Fruit fly (Drosophila melanogaster): Measurements from ENCODE around the gene CG14518.

The CG14518 gene

dm6 chr3R:29027122-29027521 lies 2.4 kb downstream of the CG14518 start, which contains the start of the genes eIF4E6 and CG1951 (continued):
- TF ChIP-seq ato (GFP tag; IDR thresholded peaks at IDR 0.05; ENCODE audit: partially characterized antibody) (peak; percentile 88), CG17802 (tag; optimal IDR thresholded peaks at IDR 0.05) (no peak), CG10267 (tag; optimal IDR thresholded peaks at IDR 0.05) (peak; percentile 19), trem (tag; optimal IDR thresholded peaks at IDR 0.05) (peak; percentile 47), stwl (tag; optimal IDR thresholded peaks at IDR 0.05) (peak; percentile 87)

DNA sequence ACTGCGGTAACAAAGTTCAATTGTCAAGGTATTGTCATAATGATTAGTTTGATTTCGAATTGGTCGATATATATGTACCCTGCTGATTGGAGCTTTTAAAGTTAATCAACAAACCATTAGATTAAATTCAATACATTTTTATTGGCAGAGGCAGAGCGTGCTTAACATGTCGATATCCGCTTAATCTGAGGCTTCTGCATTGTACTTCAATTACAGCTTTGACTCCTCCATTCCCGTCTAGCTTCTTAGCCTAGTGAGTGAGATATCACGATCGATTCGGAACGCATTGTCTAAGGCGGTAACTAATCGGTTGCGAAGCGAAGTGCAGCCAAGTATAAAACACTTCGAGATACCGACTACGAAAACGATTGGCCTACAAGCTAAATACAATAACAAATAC lies 7.8 kb downstream of the CG14518 start, which contains the start of gene Ssl2:
TSS of gene Ssl2 (minus strand) at position 101 of the 400 bp plus-strand sequence.
- TF ChIP-seq prd (optimal IDR thresholded peaks at IDR 0.05): no peak
- no peak for TF ChIP-seq prd (GFP tag; IDR thresholded peaks at IDR 0.05)
- no peak for TF ChIP-seq BtbVII (GFP tag; optimal IDR thresholded peaks at IDR 0.05)
- TF ChIP-seq dpn (GFP tag; optimal IDR thresholded peaks at IDR 0.05): no peak
- TF ChIP-seq Atf3 (GFP tag; optimal IDR thresholded peaks at IDR 0.05): no peak
- TF ChIP-seq CG32767 (GFP tag; IDR thresholded peaks at IDR 0.05): no peak
- no peak for TF ChIP-seq Mad (GFP tag; optimal IDR thresholded peaks at IDR 0.05)
- no peak for TF ChIP-seq ATbp (GFP tag; optimal IDR thresholded peaks at IDR 0.05)
- TF ChIP-seq CG2202 (tag; optimal IDR thresholded peaks at IDR 0.05): no peak
- no peak for TF ChIP-seq z (GFP tag; IDR thresholded peaks at IDR 0.05)
- TF ChIP-seq Dip3 (GFP tag; optimal IDR thresholded peaks at IDR 0.05): no peak
- no peak for TF ChIP-seq CG13424 (tag; optimal IDR thresholded peaks at IDR 0.05)
- no peak for TF ChIP-seq cwo (GFP tag; optimal IDR thresholded peaks at IDR 0.05)
- no peak for TF ChIP-seq MBD-R2 (GFP tag; IDR thresholded peaks at IDR 0.05)

DNA sequence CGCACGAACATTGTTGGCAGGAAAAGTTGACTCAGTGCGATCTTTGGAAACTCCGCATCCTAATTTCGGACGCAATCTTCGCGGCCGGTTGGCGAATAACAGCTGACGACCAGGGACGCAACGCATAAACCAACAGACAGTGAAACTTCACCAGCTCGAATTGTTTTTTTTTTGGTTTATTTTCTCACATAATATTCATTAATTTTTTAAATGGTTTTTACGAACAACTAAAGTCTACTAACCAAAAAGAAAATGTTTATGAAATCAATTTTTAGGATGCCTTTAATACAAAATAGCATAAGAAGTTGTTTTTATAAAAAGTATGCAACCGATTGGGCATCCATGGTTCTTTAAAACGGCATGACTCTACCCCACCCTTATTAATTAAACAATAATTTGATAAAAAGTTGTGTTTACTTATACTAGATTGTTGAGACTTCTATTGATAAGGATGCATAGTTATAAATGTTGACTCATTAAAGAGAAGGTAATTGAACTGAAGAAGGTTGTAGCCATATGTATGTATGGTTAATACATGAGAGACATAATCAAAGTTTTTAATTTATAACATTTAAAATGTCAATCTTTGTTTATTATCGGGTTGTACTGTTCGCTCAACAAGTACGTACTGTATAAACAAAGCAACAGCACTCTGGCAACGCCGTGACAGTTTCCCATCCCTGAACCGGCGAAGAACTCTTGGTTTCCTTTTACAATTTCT lies 9.3 kb downstream of the CG14518 start, which contains the start of the genes beta4GalNAcTB and Cpsf100:
TSS of gene beta4GalNAcTB (minus strand) at position 100 of the 721 bp plus-strand sequence.
TSS of gene Cpsf100 (plus strand) at position 665 of the 721 bp plus-strand sequence.
- TF ChIP-seq slp2 (GFP tag; optimal IDR thresholded peaks at IDR 0.05): peak; percentile 51
- TF ChIP-seq CG2712 (tag; optimal IDR thresholded peaks at IDR 0.05): peak; percentile 80
- TF ChIP-seq sc (optimal IDR thresholded peaks at IDR 0.05): no peak
- TF ChIP-seq sc (GFP tag; optimal IDR thresholded peaks at IDR 0.05): peak; percentile 67
- peak; percentile 72 for TF ChIP-seq dmrt99B (tag; optimal IDR thresholded peaks at IDR 0.05)
- TF ChIP-seq CG1602 (GFP tag; optimal IDR thresholded peaks at IDR 0.05): peak; percentile 72
- TF ChIP-seq CG17829 (tag; optimal IDR thresholded peaks at IDR 0.05): peak; percentile 56
- peak; percentile 64 for TF ChIP-seq Sox102F (GFP tag; optimal IDR thresholded peaks at IDR 0.05)
- TF ChIP-seq insv (GFP tag; optimal IDR thresholded peaks at IDR 0.05): peak in 1 of 2 experiments; percentile 34
- TF ChIP-seq chinmo (GFP tag; IDR thresholded peaks at IDR 0.05; ENCODE audit: partially characterized antibody): no peak
- peak; percentile 25; the same call in 1 of the 3 replicates for TF ChIP-seq CG11695 (GFP tag; IDR thresholded peaks at IDR 0.05)
- no peak for TF ChIP-seq CG10431 (GFP tag; optimal IDR thresholded peaks at IDR 0.05)
- peak; percentile 42; the same call in 1 of the 2 replicates for TF ChIP-seq Atf6 (GFP tag; IDR thresholded peaks at IDR 0.05)
- TF ChIP-seq Hmr (GFP tag; optimal IDR thresholded peaks at IDR 0.05): peak; percentile 60
- peak; percentile 59 for TF ChIP-seq ssp (GFP tag; IDR thresholded peaks at IDR 0.05)
- no peak for TF ChIP-seq pita (GFP tag; optimal IDR thresholded peaks at IDR 0.05)
- no peak for TF ChIP-seq CG16779 (GFP tag; IDR thresholded peaks at IDR 0.05)
- TF ChIP-seq maf-S (GFP tag; optimal IDR thresholded peaks at IDR 0.05): peak; percentile 29
- peak; percentile 46; the same call in 1 of the 2 replicates for TF ChIP-seq ara (GFP tag; IDR thresholded peaks at IDR 0.05)
- TF ChIP-seq CG4282 (GFP tag; optimal IDR thresholded peaks at IDR 0.05): no peak
- peak; percentile 17 for TF ChIP-seq Myb (GFP tag; optimal IDR thresholded peaks at IDR 0.05)
- no peak; the same call in 1 of the 2 replicates for TF ChIP-seq CG17612 (GFP tag; IDR thresholded peaks at IDR 0.05)
- no peak for TF ChIP-seq CG3163 (GFP tag; optimal IDR thresholded peaks at IDR 0.05)
- TF ChIP-seq CG2202 (tag; optimal IDR thresholded peaks at IDR 0.05): peak; percentile 29
- TF ChIP-seq twi (tag; optimal IDR thresholded peaks at IDR 0.05): peak; percentile 70
- TF ChIP-seq Ets97D (GFP tag; optimal IDR thresholded peaks at IDR 0.05): peak; percentile 35
- peak; percentile 71 for TF ChIP-seq Gug (GFP tag; IDR thresholded peaks at IDR 0.05)
- TF ChIP-seq cato (GFP tag; optimal IDR thresholded peaks at IDR 0.05; ENCODE audit: borderline replicate concordance): peak; percentile 46
- TF ChIP-seq CG5180 (GFP tag; optimal IDR thresholded peaks at IDR 0.05): no peak

Data from whole organism, embryonic.